Worm (Caenorhabditis elegans) whole organism, L3 larva: ENCODE measurements around the gene K12H6.8.

Source experiments
- ceh-82 ChIP-seq: fragments of 150-350 bp; optimal IDR thresholded peaks from 2 replicates; lab custom pipeline; 2014; ENCODE audit warnings: missing biosample characterization, missing genetic modification characterization
- fkh-10 ChIP-seq: sonication (generic microtip); optimal IDR thresholded peaks from 2 replicates; lab custom pipeline; 2017; ENCODE audit warnings: missing biosample characterization, missing genetic modification reagents, missing genetic modification characterization
- lin-15B ChIP-seq: fragments of 150-350 bp; optimal IDR thresholded peaks from 2 replicates; lab custom pipeline; 2014; ENCODE audit warnings: missing biosample characterization, missing genetic modification characterization
- lin-39 ChIP-seq: fragments of 150-350 bp; optimal IDR thresholded peaks from 2 replicates; lab custom pipeline; 2018; ENCODE audit warnings: missing biosample characterization, missing genetic modification reagents, missing genetic modification characterization
- nhr-12 ChIP-seq: fragments of 150-350 bp; optimal IDR thresholded peaks from 2 replicates; lab custom pipeline; 2014; ENCODE audit warnings: missing biosample characterization, missing genetic modification characterization
- nhr-23 ChIP-seq: fragments of 150-350 bp; optimal IDR thresholded peaks from 2 replicates; lab custom pipeline; 2014; ENCODE audit warnings: missing biosample characterization, missing genetic modification reagents, missing genetic modification characterization
- nhr-67 ChIP-seq: fragments of 150-350 bp; optimal IDR thresholded peaks from 2 replicates; lab custom pipeline; 2014; ENCODE audit warnings: missing biosample characterization, missing genetic modification characterization
- pha-4 ChIP-seq: fragments of 150-350 bp; optimal IDR thresholded peaks from 2 replicates; lab custom pipeline; 2014; ENCODE audit warnings: missing biosample characterization, missing genetic modification reagents, missing genetic modification characterization

ce11 chrII:2779253-2779652, 48.4 kb upstream of the K12H6.8 start, which contains the start of gene F08D12.3:
- no peak for TF ChIP-seq fkh-10 (GFP tag; lab: Kevin White, UChicago)
- no peak for TF ChIP-seq nhr-12 (tag; lab: Kevin White, UChicago)
- no peak for TF ChIP-seq ceh-82
- TF ChIP-seq nhr-67 (tag; lab: Kevin White, UChicago) = no peak
- TF ChIP-seq pha-4 (tag; lab: Kevin White, UChicago) = no peak
- no peak for TF ChIP-seq lin-15B (tag; lab: Kevin White, UChicago)
- no peak for TF ChIP-seq nhr-23
- no peak for TF ChIP-seq lin-39 (tag; lab: Kevin White, UChicago)
